Fruit fly (Drosophila melanogaster): Measurements from ENCODE around the gene Vps45.
A peak's percentile ranks its signal among the peaks of the same experiment; 100 is the strongest.

The Vps45 gene

DNA sequence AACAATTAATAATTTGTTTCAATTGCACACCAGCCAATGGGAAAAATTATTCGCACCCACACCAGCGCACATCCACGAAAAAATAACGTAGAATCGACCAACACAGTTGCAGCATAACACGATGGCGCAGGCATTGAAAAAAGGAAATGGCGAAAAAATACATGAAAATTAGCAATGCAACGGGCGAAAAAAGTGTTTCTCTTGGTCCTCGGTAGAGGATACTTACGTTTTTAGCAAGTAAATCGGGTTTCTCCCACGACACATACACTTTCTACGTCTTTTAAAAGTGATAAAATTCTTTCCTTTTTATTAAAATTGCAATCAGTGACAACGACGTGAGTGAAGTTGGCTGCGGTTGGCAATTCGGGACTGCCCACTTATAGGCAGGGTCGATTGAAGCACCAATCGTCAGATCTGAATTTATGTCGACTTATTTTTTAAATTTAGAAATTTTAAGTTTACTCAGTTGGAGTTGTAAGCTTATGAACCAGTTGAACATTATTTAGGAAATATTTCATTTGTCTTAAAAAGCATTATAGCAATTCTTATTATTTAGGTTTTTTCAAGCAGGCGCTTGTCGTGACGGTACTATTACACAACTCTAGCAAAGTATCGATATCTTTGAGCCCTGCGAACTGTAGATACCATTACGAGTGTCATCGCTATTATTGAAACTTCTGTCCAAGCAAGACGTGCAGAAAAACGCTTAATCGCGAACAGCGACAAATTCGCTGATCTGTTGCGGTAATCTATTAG is 13.8 kb downstream of the Vps45 start, which contains the start of the genes Kap-alpha3 and Son (continued):
- TF ChIP-seq dysf (GFP tag; IDR thresholded peaks at IDR 0.05) = peak; percentile 88
- TF ChIP-seq Tbp (GFP tag; optimal IDR thresholded peaks at IDR 0.05) = no peak
- TF ChIP-seq ATbp (GFP tag; optimal IDR thresholded peaks at IDR 0.05) = peak; percentile 88
- peak; percentile 93 for TF ChIP-seq Fer3 (tag; optimal IDR thresholded peaks at IDR 0.05)
- TF ChIP-seq nmo (GFP tag; optimal IDR thresholded peaks at IDR 0.05) = peak; percentile 95
- TF ChIP-seq Blimp-1 (GFP tag; optimal IDR thresholded peaks at IDR 0.05) = peak; percentile 70
- TF ChIP-seq CG17802 (tag; optimal IDR thresholded peaks at IDR 0.05) = peak; percentile 84
- peak; percentile 56 for TF ChIP-seq CG15479 (GFP tag; optimal IDR thresholded peaks at IDR 0.05)
- no peak for TF ChIP-seq Trl (optimal IDR thresholded peaks at IDR 0.05)
- TF ChIP-seq Trl (GFP tag; optimal IDR thresholded peaks at IDR 0.05) = peak; percentile 95
- peak; percentile 75 for TF ChIP-seq CG2129 (GFP tag; IDR thresholded peaks at IDR 0.05; ENCODE audit: partially characterized antibody)
- TF ChIP-seq dpn (GFP tag; optimal IDR thresholded peaks at IDR 0.05) = peak; percentile 86 to 95
- TF ChIP-seq Lim3 (GFP tag; IDR thresholded peaks at IDR 0.05) = 0 out of 2 replicates have a peak, but pooled peaks have one; percentile 11
- peak; percentile 93 for TF ChIP-seq CG15011 (GFP tag; optimal IDR thresholded peaks at IDR 0.05)
- TF ChIP-seq caup (GFP tag; optimal IDR thresholded peaks at IDR 0.05; ENCODE audit: severe bottlenecking) = peak; percentile 96
- peak; percentile 72; the same call in 2 of the 3 replicates for TF ChIP-seq so (GFP tag; IDR thresholded peaks at IDR 0.05)
- peak; percentile 92 for TF ChIP-seq bab2 (GFP tag; optimal IDR thresholded peaks at IDR 0.05)
- TF ChIP-seq CG7372 (GFP tag; IDR thresholded peaks at IDR 0.05) = peak; percentile 88
- no peak for TF ChIP-seq abd-A (tag; optimal IDR thresholded peaks at IDR 0.05)
- TF ChIP-seq CG3995 (GFP tag; optimal IDR thresholded peaks at IDR 0.05) = peak; percentile 91
- peak; percentile 91 for TF ChIP-seq CG12071 (GFP tag; optimal IDR thresholded peaks at IDR 0.05)
- peak; percentile 85 for TF ChIP-seq dmrt11E (tag; optimal IDR thresholded peaks at IDR 0.05)
- peak; percentile 85 for TF ChIP-seq dmrt99B (tag; optimal IDR thresholded peaks at IDR 0.05)
- TF ChIP-seq Myb (GFP tag; optimal IDR thresholded peaks at IDR 0.05) = peak; percentile 83
- TF ChIP-seq tx (GFP tag; optimal IDR thresholded peaks at IDR 0.05) = peak; percentile 82
- TF ChIP-seq CG4424 (GFP tag; optimal IDR thresholded peaks at IDR 0.05) = peak; percentile 93
- TF ChIP-seq her (GFP tag; optimal IDR thresholded peaks at IDR 0.05) = peak; percentile 88
- TF ChIP-seq HmgD (GFP tag; optimal IDR thresholded peaks at IDR 0.05) = peak; percentile 84
- TF ChIP-seq CG9932 (GFP tag; IDR thresholded peaks at IDR 0.05) = peak; percentile 93
- peak; percentile 83 for TF ChIP-seq gce (GFP tag; IDR thresholded peaks at IDR 0.05)
- TF ChIP-seq CG32767 (GFP tag; IDR thresholded peaks at IDR 0.05) = peak; percentile 77
- peak; percentile 98 for TF ChIP-seq CG13624 (GFP tag; optimal IDR thresholded peaks at IDR 0.05)
- peak; percentile 81 for TF ChIP-seq zfh1 (GFP tag; IDR thresholded peaks at IDR 0.05)
- peak; percentile 96 for TF ChIP-seq Max (GFP tag; optimal IDR thresholded peaks at IDR 0.05)
- peak; percentile 73 for TF ChIP-seq CG12219 (GFP tag; optimal IDR thresholded peaks at IDR 0.05)
- TF ChIP-seq mld (GFP tag; IDR thresholded peaks at IDR 0.05; ENCODE audit: partially characterized antibody) = peak; percentile 57; the same call in 1 of the 3 replicates
- TF ChIP-seq CG6254 (GFP tag; optimal IDR thresholded peaks at IDR 0.05) = peak; percentile 73
- peak; percentile 92 for TF ChIP-seq sqz (GFP tag; optimal IDR thresholded peaks at IDR 0.05)
- TF ChIP-seq bcd (GFP tag; optimal IDR thresholded peaks at IDR 0.05) = peak; percentile 96
- no peak for TF ChIP-seq h (optimal IDR thresholded peaks at IDR 0.05)
- TF ChIP-seq unpg (GFP tag; optimal IDR thresholded peaks at IDR 0.05) = peak; percentile 82
- TF ChIP-seq Dbx (GFP tag; IDR thresholded peaks at IDR 0.05) = peak; percentile 93
- TF ChIP-seq CG12104 (GFP tag; optimal IDR thresholded peaks at IDR 0.05) = peak; percentile 97
- TF ChIP-seq CG6765 (GFP tag; optimal IDR thresholded peaks at IDR 0.05) = peak; percentile 97
- peak; percentile 85 for TF ChIP-seq scrt (GFP tag; optimal IDR thresholded peaks at IDR 0.05)
- TF ChIP-seq Doc2 (GFP tag; IDR thresholded peaks at IDR 0.05) = peak; percentile 62; the same call in 1 of the 2 replicates
- TF ChIP-seq ap (GFP tag; IDR thresholded peaks at IDR 0.05) = peak; percentile 82
- no peak for TF ChIP-seq lov (optimal IDR thresholded peaks at IDR 0.05)
- TF ChIP-seq lov (GFP tag; IDR thresholded peaks at IDR 0.05) = peak; percentile 92
- TF ChIP-seq cato (GFP tag; optimal IDR thresholded peaks at IDR 0.05; ENCODE audit: borderline replicate concordance) = peak; percentile 90

All from whole organism, embryonic.